Worm (Caenorhabditis elegans): ENCODE data around the gene R05D8.11.

DNA sequence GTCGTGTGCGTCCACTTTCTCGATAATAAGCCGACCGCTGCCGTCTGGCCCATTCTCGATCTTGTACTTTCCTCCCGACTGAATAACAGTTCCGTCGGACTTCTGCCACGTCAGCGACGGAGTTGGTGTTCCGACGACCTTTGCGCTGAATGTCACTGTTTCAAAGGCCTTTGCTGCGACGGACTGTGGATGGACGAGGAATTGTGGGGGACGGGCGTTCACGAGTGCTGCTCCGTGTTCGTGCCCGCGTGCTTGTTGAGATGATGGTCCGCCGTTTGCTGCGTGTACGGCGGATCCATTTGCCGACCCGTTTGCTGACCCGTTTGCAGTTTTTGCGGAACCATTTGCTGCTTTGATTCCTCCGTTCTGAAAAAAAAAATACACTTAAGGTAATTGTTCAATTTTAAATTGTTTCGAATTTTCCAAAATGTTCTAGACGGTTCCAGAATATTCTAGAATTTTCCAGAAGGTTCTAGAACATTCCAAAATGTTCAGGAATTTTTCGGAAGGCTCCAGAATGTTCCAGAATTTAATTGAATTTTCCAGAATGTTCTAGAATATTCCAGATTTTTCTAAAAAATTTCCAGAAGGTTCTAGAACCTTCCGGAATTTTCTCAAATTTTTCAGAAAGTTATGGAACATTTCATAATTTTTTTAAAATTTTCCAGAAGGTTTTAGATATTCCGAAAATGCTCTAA, 18.6 kb upstream of the R05D8.11 start:
- TF ChIP-seq nhr-12 (tag; optimal IDR thresholded peaks at IDR 0.05) (no peak), pha-4 (tag; optimal IDR thresholded peaks at IDR 0.05) (no peak), nhr-237 (tag; optimal IDR thresholded peaks at IDR 0.05) (no peak), blmp-1 (tag; optimal IDR thresholded peaks at IDR 0.05) (no peak), nhr-28 (tag; optimal IDR thresholded peaks at IDR 0.05) (no peak)

All from whole organism, mixed stage, embryonic.